Worm (Caenorhabditis elegans) whole organism, young adult: ENCODE measurements around the gene sul-2.

Source experiments
- B0035.1 ChIP-seq: sonication (generic microtip); optimal IDR thresholded peaks from 2 replicates; lab custom pipeline; 2016; ENCODE audit warnings: missing genetic modification characterization, mild to moderate bottlenecking, missing compliant biosample characterization, missing genotype, missing genetic modification reagents
- C17E4.6 ChIP-seq: fragments of 200-800 bp; sonication (Bioruptor generic); IDR thresholded peaks from 2 replicates; pipeline ENCODE4 v1.3.6; 2022; ENCODE audit warnings: missing genetic modification reagents, missing genetic modification characterization, missing compliant biosample characterization
- F33H1.4 ChIP-seq: fragments of 200-800 bp; sonication (Bioruptor generic); IDR thresholded peaks from 2 replicates; pipeline ENCODE4 v1.3.6; 2022; ENCODE audit warnings: missing genetic modification reagents, missing genetic modification characterization, missing compliant biosample characterization
- K11D2.4 ChIP-seq: fragments of 200-800 bp; sonication (Bioruptor generic); IDR thresholded peaks from 2 replicates; pipeline ENCODE4 v1.3.6; 2022; ENCODE audit warnings: missing genetic modification reagents, missing genetic modification characterization, missing compliant biosample characterization
- Y95B8A.8 ChIP-seq: fragments of 200-800 bp; sonication (Bioruptor generic); IDR thresholded peaks from 2 replicates; pipeline ENCODE4 v1.3.6; 2022; ENCODE audit warnings: missing genetic modification reagents, missing genetic modification characterization, missing compliant biosample characterization
- akir-1 ChIP-seq: fragments of 200-800 bp; sonication (Bioruptor generic); optimal IDR thresholded peaks from 2 replicates; lab custom pipeline; 2018; ENCODE audit warnings: mild to moderate bottlenecking, missing genetic modification characterization, moderate library complexity, missing compliant biosample characterization
- aptf-3 ChIP-seq: fragments of 200-800 bp; sonication (Bioruptor generic); IDR thresholded peaks from 2 replicates; pipeline ENCODE4 v1.3.6; 2022; ENCODE audit warnings: missing genetic modification characterization, missing compliant biosample characterization
- athp-1 ChIP-seq: sonication (generic microtip); optimal IDR thresholded peaks from 2 replicates; lab custom pipeline; 2017; ENCODE audit warnings: mild to moderate bottlenecking, missing genetic modification characterization, missing compliant biosample characterization
- attf-5 ChIP-seq: fragments of 200-800 bp; sonication (Bioruptor generic); optimal IDR thresholded peaks from 2 replicates; lab custom pipeline; 2018; ENCODE audit warnings: mild to moderate bottlenecking, missing genetic modification characterization, missing compliant biosample characterization
- attf-6 ChIP-seq: fragments of 200-800 bp; sonication (Bioruptor generic); IDR thresholded peaks from 2 replicates; pipeline ENCODE4 v1.3.6; 2022; ENCODE audit warnings: missing genetic modification reagents, missing genetic modification characterization, missing compliant biosample characterization
- cebp-1 ChIP-seq, 2 experiments: fragments of 200-800 bp in 1 of 2; sonication (Bioruptor generic) in 1 of 2; sonication (generic microtip) in 1 of 2; IDR thresholded peaks in 1 of 2; optimal IDR thresholded peaks in 1 of 2; 2 replicates each; pipeline versions ENCODE4 v1.3.6 to Lab custom; 2017 to 2022; ENCODE audit warnings: missing compliant biosample characterization in 2 of 2, missing genetic modification characterization in 2 of 2, mild to moderate bottlenecking in 1 of 2, missing genetic modification reagents in 1 of 2, moderate library complexity in 1 of 2
- ceh-27 ChIP-seq: fragments of 200-800 bp; sonication (Bioruptor generic); optimal IDR thresholded peaks from 2 replicates; lab custom pipeline; 2018; ENCODE audit warnings: mild to moderate bottlenecking, missing genetic modification characterization, moderate library complexity, missing compliant biosample characterization
- ceh-58 ChIP-seq: fragments of 200-800 bp; sonication (Bioruptor generic); IDR thresholded peaks from 2 replicates; pipeline ENCODE4 v1.3.6; 2022; ENCODE audit warnings: missing genetic modification characterization, missing compliant biosample characterization
- egrh-3 ChIP-seq: fragments of 200-800 bp; sonication (Bioruptor generic); IDR thresholded peaks from 2 replicates; pipeline ENCODE4 v1.3.6; 2022; ENCODE audit warnings: missing genetic modification reagents, missing genetic modification characterization, missing compliant biosample characterization
- ekl-4 ChIP-seq: fragments of 200-800 bp; sonication (Bioruptor generic); IDR thresholded peaks from 2 replicates; pipeline ENCODE4 v1.3.6; 2022; ENCODE audit warnings: missing genetic modification reagents, missing genetic modification characterization, missing compliant biosample characterization
- ets-4 ChIP-seq: fragments of 200-800 bp; sonication (Bioruptor generic); optimal IDR thresholded peaks from 2 replicates; lab custom pipeline; 2018; ENCODE audit warnings: mild to moderate bottlenecking, missing genetic modification characterization, missing compliant biosample characterization
- gei-17 ChIP-seq: fragments of 200-800 bp; sonication (Bioruptor generic); optimal IDR thresholded peaks from 2 replicates; lab custom pipeline; 2018; ENCODE audit warnings: mild to moderate bottlenecking, missing genetic modification characterization, missing compliant biosample characterization
- him-1 ChIP-seq: sonication (generic microtip); optimal IDR thresholded peaks from 2 replicates; lab custom pipeline; 2016; ENCODE audit warnings: missing genotype, missing genetic modification reagents, missing genetic modification characterization, missing compliant biosample characterization
- hsf-1 ChIP-seq: fragments of 200-800 bp; sonication (Bioruptor generic); IDR thresholded peaks from 2 replicates; pipeline ENCODE4 v1.3.6; 2022; ENCODE audit warnings: missing genetic modification reagents, missing genetic modification characterization, missing compliant biosample characterization
- lsy-27 ChIP-seq: sonication (generic microtip); optimal IDR thresholded peaks from 2 replicates; lab custom pipeline; 2017; ENCODE audit warnings: missing genetic modification characterization, mild to moderate bottlenecking, missing compliant biosample characterization, antibody characterized with exemption, missing genotype, borderline replicate concordance; ENCODE audit not compliant: insufficient read depth
- mcd-1 ChIP-seq: fragments of 200-800 bp; sonication (Bioruptor generic); IDR thresholded peaks from 2 replicates; pipeline ENCODE4 v1.3.6; 2022; ENCODE audit warnings: missing genetic modification reagents, missing genetic modification characterization, missing compliant biosample characterization
- nfyb-1 ChIP-seq: fragments of 200-800 bp; sonication (Bioruptor generic); IDR thresholded peaks from 2 replicates; pipeline ENCODE4 v1.3.6; 2022; ENCODE audit warnings: missing genetic modification reagents, missing genetic modification characterization, missing compliant biosample characterization
- nhr-80 ChIP-seq: sonication (generic microtip); optimal IDR thresholded peaks from 2 replicates; lab custom pipeline; 2016; ENCODE audit warnings: missing genetic modification characterization, missing compliant biosample characterization
- snpc-1.1 ChIP-seq: sonication (generic microtip); optimal IDR thresholded peaks from 2 replicates; lab custom pipeline; 2017; ENCODE audit warnings: missing genetic modification characterization, mild to moderate bottlenecking, missing compliant biosample characterization, antibody characterized with exemption, moderate library complexity, missing genotype, missing genetic modification reagents; ENCODE audit not compliant: insufficient read depth
- tbp1 ChIP-seq: fragments of 200-800 bp; sonication (Bioruptor generic); optimal IDR thresholded peaks from 2 replicates; lab custom pipeline; 2018; ENCODE audit warnings: mild to moderate bottlenecking, missing genetic modification characterization, missing compliant biosample characterization
- unc-62 ChIP-seq: fragments of 150-350 bp; optimal IDR thresholded peaks from 2 replicates; lab custom pipeline; 2014; ENCODE audit warnings: missing biosample characterization, missing genetic modification reagents, missing genetic modification characterization
- zim-3 ChIP-seq: sonication (generic microtip); optimal IDR thresholded peaks from 2 replicates; lab custom pipeline; 2017; ENCODE audit warnings: mild to moderate bottlenecking, missing genetic modification characterization, moderate library complexity, missing compliant biosample characterization
- ztf-25 ChIP-seq: fragments of 200-800 bp; sonication (Bioruptor generic); IDR thresholded peaks from 2 replicates; pipeline ENCODE4 v1.3.6; 2022; ENCODE audit warnings: missing genetic modification reagents, missing genetic modification characterization, missing compliant biosample characterization
- ztf-3 ChIP-seq: fragments of 200-800 bp; sonication (Bioruptor generic); optimal IDR thresholded peaks from 2 replicates; lab custom pipeline; 2018; ENCODE audit warnings: mild to moderate bottlenecking, missing genetic modification characterization, missing compliant biosample characterization

sul-2 gene

ce11 chrV:8178914-8179542, 21.5 kb downstream of the sul-2 start, which contains the start of gene srp-7 (continued):
- TF ChIP-seq egrh-3 (GFP tag; lab: Robert Waterston, UW) (peak; percentile 33; the same call in 1 of the 2 replicates), ztf-25 (GFP tag; lab: Robert Waterston, UW) (0 out of 2 replicates have a peak, but pooled peaks have one; percentile 44), zim-3 (tag; lab: Kevin White, UChicago) (no peak), mcd-1 (peak; percentile 84), ceh-58 (GFP tag; lab: Robert Waterston, UW) (no peak), nhr-80 (tag; lab: Kevin White, UChicago) (peak; percentile 27), F33H1.4 (GFP tag; lab: Robert Waterston, UW) (0 out of 2 replicates have a peak, but pooled peaks have one; percentile 10)

- peak; percentile 64; the same call in 1 of the 2 replicates for TF ChIP-seq mcd-1
Measured at ce11 chrV:8180745-8181144, 23.2 kb downstream of the sul-2 start.

ce11 chrV:8183384-8183783, 25.8 kb downstream of the sul-2 start, which contains the start of gene srp-8:
TSS of gene srp-8 (plus strand) at chrV:8183684.
- TF ChIP-seq attf-6 (GFP tag; lab: Robert Waterston, UW) (no peak), cebp-1 (GFP tag; IDR thresholded peaks at IDR 0.05; lab: Robert Waterston, UW) (peak; percentile 59; the same call in 1 of the 2 replicates), cebp-1 (tag; optimal IDR thresholded peaks at IDR 0.05; lab: Kevin White, UChicago) (no peak)

ce11 chrV:8185737-8186136, 28.2 kb downstream of the sul-2 start, which contains the start of gene F20D6.2:
TSS of gene F20D6.2 (plus strand) at chrV:8186037.
- TF ChIP-seq ekl-4 (GFP tag; lab: Robert Waterston, UW) (no peak), aptf-3 (GFP tag; lab: Robert Waterston, UW) (no peak), tbp1 (no peak), mcd-1 (no peak), athp-1 (tag; lab: Kevin White, UChicago) (no peak), ets-4 (no peak), nhr-80 (tag; lab: Kevin White, UChicago) (no peak), B0035.1 (tag; lab: Kevin White, UChicago) (no peak), C17E4.6 (GFP tag; lab: Robert Waterston, UW) (no peak)
- TF ChIP-seq, all 124 proteins: peak for 0

- TF ChIP-seq ztf-3 (GFP tag; lab: Kevin White, UChicago), result no peak
- TF ChIP-seq Y95B8A.8 (GFP tag; lab: Robert Waterston, UW), result no peak
- no peak for TF ChIP-seq K11D2.4 (GFP tag; lab: Robert Waterston, UW)
- no peak for TF ChIP-seq egrh-3 (GFP tag; lab: Robert Waterston, UW)
- TF ChIP-seq him-1 (tag; lab: Kevin White, UChicago), result no peak
- TF ChIP-seq athp-1 (tag; lab: Kevin White, UChicago), result no peak
- TF ChIP-seq, all 124 proteins: peak for 0
Measured at ce11 chrV:8188421-8188820, 30.9 kb downstream of the sul-2 start, which contains the start of gene F20D6.15. TSS of gene F20D6.15 (minus strand) at chrV:8188467.

- TF ChIP-seq aptf-3 (GFP tag; lab: Robert Waterston, UW) (no peak), akir-1 (GFP tag; lab: Kevin White, UChicago) (no peak), nhr-80 (tag; lab: Kevin White, UChicago) (no peak), attf-6 (GFP tag; lab: Robert Waterston, UW) (no peak), unc-62 (GFP tag; lab: Kevin White, UChicago) (no peak), gei-17 (no peak), ztf-3 (GFP tag; lab: Kevin White, UChicago) (no peak), attf-5 (GFP tag; lab: Kevin White, UChicago) (no peak), hsf-1 (GFP tag; lab: Robert Waterston, UW) (no peak), ztf-25 (GFP tag; lab: Robert Waterston, UW) (no peak), lsy-27 (tag; lab: Kevin White, UChicago) (no peak), ceh-27 (GFP tag; lab: Kevin White, UChicago) (no peak), nfyb-1 (GFP tag; lab: Robert Waterston, UW) (no peak), snpc-1.1 (tag; lab: Kevin White, UChicago) (no peak)
Measured at ce11 chrV:8190016-8190415, 32.5 kb downstream of the sul-2 start, which contains the start of gene F20D6.12. TSS of gene F20D6.12 (minus strand) at chrV:8190116.
